Fruit fly (Drosophila melanogaster): ENCODE data around the gene CG14662.

CG14662 gene

DNA sequence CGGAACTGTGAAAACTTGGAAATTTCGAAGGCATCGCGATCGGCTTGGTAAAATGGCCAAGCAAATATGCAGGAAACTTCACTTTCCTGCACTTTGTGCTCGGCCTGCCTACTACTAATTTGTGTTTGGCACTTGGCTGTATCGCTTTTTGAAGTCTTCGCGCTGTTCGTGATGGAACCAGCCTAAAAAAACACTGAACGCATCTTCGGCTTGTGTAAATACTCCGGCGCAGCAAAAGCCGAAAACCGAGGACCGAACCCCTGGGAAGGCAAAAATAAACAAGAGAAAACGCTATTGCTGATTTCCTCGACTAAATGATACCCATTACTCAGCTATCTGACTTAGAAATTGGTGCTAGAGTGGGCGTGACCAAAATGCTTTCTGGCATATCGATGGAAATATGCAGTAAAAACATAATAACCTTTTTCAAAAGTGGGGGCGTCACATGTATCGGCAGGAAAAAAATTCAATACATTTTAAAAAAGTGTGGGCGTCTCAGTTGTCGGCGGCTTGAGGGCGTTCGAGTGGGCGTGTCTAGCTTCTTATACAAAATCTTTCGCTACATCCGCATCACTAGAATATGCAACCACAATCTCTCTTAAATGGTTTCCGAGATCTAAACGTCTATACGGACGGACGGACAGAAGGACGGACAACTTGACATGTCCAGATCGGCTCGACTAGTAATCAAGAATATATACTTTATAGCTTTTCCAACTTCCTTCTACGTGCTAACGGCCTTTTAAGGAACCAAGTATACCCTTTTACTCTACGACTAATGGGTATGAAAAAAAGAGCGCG, 9.3 kb downstream of the CG14662 start (continued):
- TF ChIP-seq CG12659 (GFP tag; optimal IDR thresholded peaks at IDR 0.05) (no peak), CG8478 (optimal IDR thresholded peaks at IDR 0.05) (no peak), NC2β (GFP tag; optimal IDR thresholded peaks at IDR 0.05) (peak; percentile 8), CG13624 (GFP tag; optimal IDR thresholded peaks at IDR 0.05) (no peak), E2f1 (GFP tag; IDR thresholded peaks at IDR 0.05) (no peak), al (GFP tag; IDR thresholded peaks at IDR 0.05) (no peak), CG1603 (tag; optimal IDR thresholded peaks at IDR 0.05) (peak; percentile 2), CG33213 (GFP tag; optimal IDR thresholded peaks at IDR 0.05) (no peak), Atf3 (GFP tag; optimal IDR thresholded peaks at IDR 0.05) (no peak), crol (GFP tag; IDR thresholded peaks at IDR 0.05) (no peak), repo (GFP tag; optimal IDR thresholded peaks at IDR 0.05) (no peak), lbe (GFP tag; optimal IDR thresholded peaks at IDR 0.05) (no peak), sens (GFP tag) (peak; percentile 91), Hr39 (optimal IDR thresholded peaks at IDR 0.05) (no peak), Hmr (GFP tag; optimal IDR thresholded peaks at IDR 0.05) (no peak), cad (GFP tag; optimal IDR thresholded peaks at IDR 0.05) (no peak), pan (optimal IDR thresholded peaks at IDR 0.05) (peak in 1 of 2 experiments; percentile 5), pan (GFP tag; optimal IDR thresholded peaks at IDR 0.05 in 1 of 2, IDR thresholded peaks at IDR 0.05 in 1 of 2) (peak in 1 of 2 experiments; percentile 12), eyg (GFP tag; optimal IDR thresholded peaks at IDR 0.05) (no peak), fru (optimal IDR thresholded peaks at IDR 0.05) (no peak), CG30431 (GFP tag; optimal IDR thresholded peaks at IDR 0.05) (peak; percentile 21), Ravus (GFP tag; IDR thresholded peaks at IDR 0.05) (no peak), CG6175 (GFP tag; IDR thresholded peaks at IDR 0.05) (no peak), CG13894 (tag; optimal IDR thresholded peaks at IDR 0.05) (no peak), Bteb2 (GFP tag; optimal IDR thresholded peaks at IDR 0.05) (no peak), Scr (GFP tag; IDR thresholded peaks at IDR 0.05; ENCODE audit: partially characterized antibody) (no peak), CG4617 (GFP tag; optimal IDR thresholded peaks at IDR 0.05; ENCODE audit: borderline replicate concordance) (no peak), kni (GFP tag; optimal IDR thresholded peaks at IDR 0.05) (no peak), Usf (GFP tag; optimal IDR thresholded peaks at IDR 0.05) (no peak), CG32772 (GFP tag; IDR thresholded peaks at IDR 0.05) (no peak), ab (GFP tag; optimal IDR thresholded peaks at IDR 0.05) (no peak), Dip2 (GFP tag; IDR thresholded peaks at IDR 0.05) (no peak), her (GFP tag; optimal IDR thresholded peaks at IDR 0.05) (no peak), wdn (GFP tag; IDR thresholded peaks at IDR 0.05) (no peak), cwo (GFP tag; optimal IDR thresholded peaks at IDR 0.05) (no peak), Awh (GFP tag; IDR thresholded peaks at IDR 0.05) (no peak), Hand (GFP tag; optimal IDR thresholded peaks at IDR 0.05) (no peak), wek (GFP tag; optimal IDR thresholded peaks at IDR 0.05) (peak; percentile 25), fu2 (GFP tag; optimal IDR thresholded peaks at IDR 0.05) (no peak), Chrac-16 (GFP tag; optimal IDR thresholded peaks at IDR 0.05) (peak; percentile 21), slou (GFP tag; optimal IDR thresholded peaks at IDR 0.05) (no peak), Dek (tag; optimal IDR thresholded peaks at IDR 0.05) (no peak), Dfd (GFP tag; optimal IDR thresholded peaks at IDR 0.05) (no peak), BEAF-32 (GFP tag; optimal IDR thresholded peaks at IDR 0.05) (no peak), Gsc (GFP tag; IDR thresholded peaks at IDR 0.05) (no peak), GATAe (GFP tag; conservative IDR thresholded peaks at IDR 0.05) (no peak), Dad (GFP tag; optimal IDR thresholded peaks at IDR 0.05) (no peak), nom (GFP tag; optimal IDR thresholded peaks at IDR 0.05) (no peak), so (GFP tag; IDR thresholded peaks at IDR 0.05) (no peak), disco-r (GFP tag; optimal IDR thresholded peaks at IDR 0.05) (no peak), CG1529 (GFP tag; optimal IDR thresholded peaks at IDR 0.05) (no peak), C15 (GFP tag; IDR thresholded peaks at IDR 0.05) (no peak), E2f2 (GFP tag; IDR thresholded peaks at IDR 0.05) (no peak)
